Comparison of ENCODE assay signal across 1 fruit fly cellular context in genomic region chr3L:17978468-17978875, dm6.
TF ChIP-seq lines count a peak whose summit lies in the region.

No protein-coding gene starts in this region.

TF ChIP-seq in whole organism, embryonic, 481 proteins besides CTCF, POLR2A, EP300 and RAD21 (continued from another document):
- TF ChIP-seq inv (GFP tag; IDR thresholded peaks at IDR 0.05; lab: Robert Waterston, UW; ENCODE audit: partially characterized antibody): no peak
TF ChIP-seq in whole organism, embryonic: peak in this region for 80.
